Fruit fly (Drosophila melanogaster) whole organism, wandering third instar larva: ENCODE measurements around the gene CG32457.

Experiments
- Abd-B ChIP-seq: fragments of >200 bp; optimal IDR thresholded peaks from 2 replicates; lab custom pipeline; 2017; ENCODE audit warnings: missing biosample characterization, missing genetic modification characterization
- CG32264 ChIP-seq: fragments of 200-800 bp; sonication (Bioruptor generic); optimal IDR thresholded peaks from 2 replicates; lab custom pipeline; 2016; ENCODE audit warnings: missing biosample characterization, missing genetic modification characterization
- CG9705 ChIP-seq: fragments of 200-800 bp; sonication (Bioruptor generic); optimal IDR thresholded peaks from 2 replicates; lab custom pipeline; 2018; ENCODE audit warnings: missing biosample characterization, mild to moderate bottlenecking, missing genetic modification characterization
- Dfd ChIP-seq: fragments of >200 bp; optimal IDR thresholded peaks from 2 replicates; lab custom pipeline; 2017; ENCODE audit warnings: missing biosample characterization, missing genetic modification characterization
- Dif ChIP-seq: fragments of 200-275, 200-300 bp; sonication (Bioruptor generic); optimal IDR thresholded peaks from 2 replicates; lab custom pipeline; 2018; ENCODE audit warnings: missing biosample characterization, missing genetic modification characterization; ENCODE audit not compliant: partially characterized antibody
- GATAd ChIP-seq: sonication (Bioruptor generic); optimal IDR thresholded peaks from 2 replicates; lab custom pipeline; 2016; ENCODE audit warnings: missing biosample characterization, missing genetic modification characterization
- HLH106 ChIP-seq: fragments of 200-800 bp; optimal IDR thresholded peaks from 3 replicates; lab custom pipeline; 2019; ENCODE audit warnings: missing biosample characterization, mild to moderate bottlenecking, missing genetic modification characterization, moderate library complexity
- Hnf4 ChIP-seq: fragments of 200-800 bp; sonication (Bioruptor generic); optimal IDR thresholded peaks from 2 replicates; lab custom pipeline; 2016; ENCODE audit warnings: missing biosample characterization, mild to moderate bottlenecking, missing genetic modification characterization
- Hr78 ChIP-seq: fragments of >200 bp; optimal IDR thresholded peaks from 2 replicates; lab custom pipeline; 2017; ENCODE audit warnings: missing biosample characterization, missing genetic modification characterization
- Jra ChIP-seq: sonication (Bioruptor generic); optimal IDR thresholded peaks from 2 replicates; lab custom pipeline; 2016; ENCODE audit warnings: missing biosample characterization, missing genetic modification characterization
- Mio ChIP-seq: sonication (Bioruptor generic); optimal IDR thresholded peaks from 2 replicates; lab custom pipeline; 2016; ENCODE audit warnings: missing biosample characterization, missing genetic modification characterization
- OdsH ChIP-seq: fragments of 200-800 bp; sonication (Bioruptor generic); optimal IDR thresholded peaks from 2 replicates; lab custom pipeline; 2016; ENCODE audit warnings: missing biosample characterization, mild to moderate bottlenecking, missing genetic modification characterization
- Rel ChIP-seq, 2 experiments: fragments of 200-800 bp; sonication (Bioruptor generic) in 1 of 2; optimal IDR thresholded peaks; 2 replicates in 1 of 2; 3 replicates in 1 of 2; lab custom pipeline; 2016 to 2019; ENCODE audit warnings: mild to moderate bottlenecking in 2 of 2, missing biosample characterization in 2 of 2, missing genetic modification characterization in 2 of 2, moderate library complexity in 1 of 2
- Sp1 ChIP-seq: fragments of 200-800 bp; sonication (Bioruptor generic); optimal IDR thresholded peaks from 3 replicates; lab custom pipeline; 2019; ENCODE audit warnings: missing biosample characterization, mild to moderate bottlenecking, missing genetic modification characterization, moderate library complexity
- Vsx2 ChIP-seq: fragments of 200-300, 225-300 bp; sonication (Bioruptor generic); optimal IDR thresholded peaks from 2 replicates; lab custom pipeline; 2018; ENCODE audit warnings: missing biosample characterization, missing genetic modification characterization; ENCODE audit not compliant: partially characterized antibody
- br ChIP-seq: fragments of 200-800 bp; sonication (Bioruptor generic); optimal IDR thresholded peaks from 2 replicates; lab custom pipeline; 2016; ENCODE audit warnings: missing biosample characterization, missing genetic modification characterization
- brk ChIP-seq: fragments of 200-800 bp; sonication (Bioruptor generic); optimal IDR thresholded peaks from 2 replicates; lab custom pipeline; 2016; ENCODE audit warnings: missing biosample characterization, mild to moderate bottlenecking, missing genetic modification characterization
- dl ChIP-seq, 2 experiments: fragments of 175-275, 200-275 bp in 1 of 2; fragments of 200-275 bp in 1 of 2; sonication (Bioruptor generic); optimal IDR thresholded peaks; lab custom pipeline; 2018; ENCODE audit warnings: mild to moderate bottlenecking in 2 of 2, missing biosample characterization in 2 of 2, missing genetic modification characterization in 2 of 2, moderate library complexity in 2 of 2; ENCODE audit not compliant: partially characterized antibody in 2 of 2, insufficient read depth in 1 of 2
- dsf ChIP-seq: sonication (Bioruptor generic); optimal IDR thresholded peaks from 2 replicates; lab custom pipeline; 2016; ENCODE audit warnings: missing biosample characterization, missing genetic modification characterization, borderline replicate concordance
- foxo ChIP-seq, 2 experiments: fragments of 200-800 bp; sonication (Bioruptor generic); optimal IDR thresholded peaks; 2 replicates in 1 of 2; 3 replicates in 1 of 2; lab custom pipeline; 2016 to 2017; ENCODE audit warnings: missing biosample characterization in 2 of 2, missing genetic modification characterization in 2 of 2
- fru ChIP-seq: fragments of 200-800 bp; sonication (Bioruptor generic); optimal IDR thresholded peaks from 3 replicates; lab custom pipeline; 2016; ENCODE audit warnings: missing biosample characterization, mild to moderate bottlenecking, missing genetic modification characterization
- h ChIP-seq: fragments of 200-800 bp; sonication (Bioruptor generic); optimal IDR thresholded peaks from 3 replicates; lab custom pipeline; 2016; ENCODE audit warnings: missing biosample characterization, mild to moderate bottlenecking, missing genetic modification characterization
- jim ChIP-seq: fragments of 175-275, 200-325 bp; sonication (Bioruptor generic); optimal IDR thresholded peaks from 2 replicates; lab custom pipeline; 2016; ENCODE audit warnings: missing biosample characterization, mild to moderate bottlenecking, missing genetic modification characterization
- lola ChIP-seq: fragments of >200 bp; optimal IDR thresholded peaks from 2 replicates; lab custom pipeline; 2017; ENCODE audit warnings: missing biosample characterization, missing genetic modification characterization
- pan ChIP-seq: fragments of >200 bp; optimal IDR thresholded peaks from 2 replicates; lab custom pipeline; 2017
- psq ChIP-seq: fragments of 200-800 bp; sonication (Bioruptor generic); optimal IDR thresholded peaks from 3 replicates; lab custom pipeline; 2017; ENCODE audit warnings: missing biosample characterization, mild to moderate bottlenecking, missing genetic modification characterization, moderate library complexity
- rgr ChIP-seq: fragments of 200-800 bp; sonication (Bioruptor generic); optimal IDR thresholded peaks from 3 replicates; lab custom pipeline; 2016; ENCODE audit warnings: missing biosample characterization, mild to moderate bottlenecking, missing genetic modification characterization
- tai ChIP-seq: sonication (Bioruptor generic); optimal IDR thresholded peaks from 2 replicates; lab custom pipeline; 2016; ENCODE audit warnings: missing biosample characterization, missing genetic modification characterization
- woc ChIP-seq: sonication (Bioruptor generic); optimal IDR thresholded peaks from 2 replicates; lab custom pipeline; 2016; ENCODE audit warnings: missing biosample characterization, mild to moderate bottlenecking, missing genetic modification characterization

Gene CG32457

DNA sequence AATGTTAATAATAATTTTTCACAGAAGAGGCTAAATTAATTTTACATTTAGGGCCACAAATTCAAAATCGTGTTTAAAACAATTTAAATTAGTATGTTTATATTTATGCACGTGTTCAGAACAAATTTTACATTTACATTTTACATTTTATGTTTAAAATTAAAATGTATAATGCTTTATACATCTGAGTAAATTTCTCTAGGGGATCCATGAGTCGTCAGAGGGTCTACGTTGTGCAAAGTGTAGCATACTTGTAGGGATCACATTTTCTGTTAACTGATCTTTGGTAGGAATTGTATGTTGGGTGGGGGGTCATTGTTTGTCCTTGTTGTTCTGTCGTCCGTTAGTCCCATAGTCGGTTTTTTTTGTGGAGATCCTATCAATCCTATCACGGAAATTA is 5.4 kb upstream of the CG32457 start:
- TF ChIP-seq pan (lab: Kevin White, UChicago) = no peak
- TF ChIP-seq GATAd (GFP tag; lab: Kevin White, UChicago) = no peak
- TF ChIP-seq dl (GFP tag; optimal IDR thresholded peaks at IDR 0.05; lab: Kevin White, UChicago; ENCODE audit: insufficient read depth in 1 of 2, partially characterized antibody in 2 of 2) = no peak
- no peak for TF ChIP-seq CG9705
- TF ChIP-seq CG32264 (GFP tag; lab: Kevin White, UChicago) = no peak
- no peak for TF ChIP-seq tai (GFP tag; lab: Kevin White, UChicago)
- no peak for TF ChIP-seq HLH106 (tag; lab: Kevin White, UChicago)
- TF ChIP-seq Vsx2 (GFP tag; lab: Kevin White, UChicago) = no peak
- TF ChIP-seq woc = no peak

DNA sequence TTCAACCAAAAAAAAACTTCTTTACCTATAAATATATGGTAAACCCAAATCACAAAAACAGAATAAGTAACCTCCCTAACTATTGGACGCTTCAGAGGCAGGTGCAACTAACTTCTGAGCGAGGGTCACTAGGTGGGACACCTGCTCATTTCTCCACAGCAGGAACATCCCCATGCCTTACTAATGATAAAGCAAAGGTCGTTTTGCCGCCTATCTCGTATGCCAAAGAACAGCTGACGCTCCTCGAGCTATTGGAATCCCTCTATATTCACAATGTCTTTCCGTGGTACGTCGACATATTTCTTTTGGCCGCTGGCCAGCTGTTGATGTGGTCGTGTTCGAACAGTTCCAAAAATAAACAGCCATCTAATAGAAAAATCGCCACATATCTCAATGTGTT is 2.1 kb downstream of the CG32457 start:
- TF ChIP-seq HLH106 (tag; lab: Kevin White, UChicago) = no peak
- no peak for TF ChIP-seq Jra (GFP tag; lab: Kevin White, UChicago)
- no peak for TF ChIP-seq Hr78
- TF ChIP-seq GATAd (GFP tag; lab: Kevin White, UChicago) = no peak
- no peak for TF ChIP-seq psq (GFP tag; lab: Kevin White, UChicago)
- no peak for TF ChIP-seq fru (GFP tag; lab: Kevin White, UChicago)
- TF ChIP-seq dl (GFP tag; optimal IDR thresholded peaks at IDR 0.05; lab: Kevin White, UChicago; ENCODE audit: insufficient read depth in 1 of 2, partially characterized antibody in 2 of 2) = no peak
- no peak for TF ChIP-seq Rel (GFP tag; optimal IDR thresholded peaks at IDR 0.05; lab: Kevin White, UChicago)
- TF ChIP-seq Rel (tag; optimal IDR thresholded peaks at IDR 0.05; lab: Kevin White, UChicago) = no peak
- TF ChIP-seq brk (GFP tag; lab: Kevin White, UChicago) = no peak
- TF ChIP-seq OdsH = no peak
- TF ChIP-seq CG9705 = no peak
- no peak for TF ChIP-seq rgr (GFP tag; lab: Kevin White, UChicago)
- TF ChIP-seq Abd-B = no peak
- TF ChIP-seq CG32264 (GFP tag; lab: Kevin White, UChicago) = no peak
- TF ChIP-seq pan (lab: Kevin White, UChicago) = no peak
- no peak for TF ChIP-seq dsf (GFP tag; lab: Kevin White, UChicago)
- no peak for TF ChIP-seq Sp1 (GFP tag; lab: Kevin White, UChicago)

DNA sequence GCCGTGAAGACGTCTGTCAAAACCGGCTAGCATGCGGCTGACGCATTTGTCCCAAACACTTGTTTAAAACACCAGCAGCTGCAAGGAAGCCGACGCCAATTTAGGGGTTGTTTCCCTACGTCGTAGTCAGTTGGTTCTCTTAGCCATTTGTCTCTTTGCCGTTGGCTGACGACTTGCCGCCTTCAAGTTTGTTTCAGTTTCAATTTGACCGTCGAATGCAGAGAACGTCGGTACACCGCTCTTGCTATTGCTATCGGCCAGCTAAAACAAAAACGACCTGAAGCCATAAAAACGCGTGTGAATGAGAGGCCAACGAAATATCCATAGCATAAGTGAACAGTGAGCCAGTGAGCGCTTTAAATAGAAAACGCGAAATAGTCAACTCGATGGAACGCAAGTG is 10.7 kb downstream of the CG32457 start, which contains the start of gene nrm:
Gene nrm, plus strand, starts transcription at position 197 of the 400 bp plus-strand sequence.
- TF ChIP-seq pan (lab: Kevin White, UChicago) (no peak), jim (no peak), br (GFP tag; lab: Kevin White, UChicago) (no peak), foxo (GFP tag; optimal IDR thresholded peaks at IDR 0.05; lab: Kevin White, UChicago) (no peak), brk (GFP tag; lab: Kevin White, UChicago) (no peak)

DNA sequence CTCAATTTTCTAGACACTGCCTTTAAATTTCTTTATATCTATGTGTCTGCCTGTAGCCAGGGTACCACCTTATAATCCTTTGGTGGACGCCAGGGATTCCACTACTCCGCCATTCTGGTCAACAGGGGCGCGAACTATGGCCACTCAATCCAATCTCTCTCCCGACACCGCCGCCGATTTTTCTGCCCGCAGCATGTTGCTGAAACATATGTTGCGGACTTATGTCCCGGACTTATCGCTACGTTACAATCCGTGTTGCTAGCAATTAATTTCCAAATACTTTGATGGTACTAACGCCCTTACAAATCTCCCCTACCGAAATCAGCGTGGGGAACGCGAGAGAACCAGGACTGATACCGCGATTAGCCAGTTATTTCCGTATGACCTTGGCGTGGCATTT is 17.8 kb downstream of the CG32457 start:
- TF ChIP-seq OdsH = no peak

DNA sequence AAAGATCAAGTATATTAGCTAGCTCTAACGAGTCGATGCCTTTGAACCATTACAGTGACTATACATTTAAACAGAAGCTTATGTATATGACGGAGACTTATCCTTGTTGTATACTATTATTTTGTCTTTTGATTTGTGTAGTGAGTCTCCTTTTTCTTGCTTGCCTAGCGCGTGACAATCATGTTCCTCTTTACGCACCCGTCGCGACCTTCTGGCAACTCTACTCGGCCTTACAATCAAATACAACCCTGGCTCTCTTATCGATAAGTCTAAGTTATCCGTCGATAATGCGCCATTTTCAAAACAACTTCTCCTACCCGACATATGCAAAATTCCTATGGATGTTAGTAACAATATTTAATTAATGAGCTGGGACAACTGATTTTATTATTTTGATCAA is 28.2 kb downstream of the CG32457 start:
- no peak for TF ChIP-seq Vsx2 (GFP tag; lab: Kevin White, UChicago)
- TF ChIP-seq GATAd (GFP tag; lab: Kevin White, UChicago) = no peak
- no peak for TF ChIP-seq Hnf4
- TF ChIP-seq rgr (GFP tag; lab: Kevin White, UChicago) = no peak
- TF ChIP-seq jim = no peak
- TF ChIP-seq lola = no peak
- no peak for TF ChIP-seq brk (GFP tag; lab: Kevin White, UChicago)
- TF ChIP-seq pan (lab: Kevin White, UChicago) = no peak
- TF ChIP-seq Dif (GFP tag; lab: Kevin White, UChicago) = no peak
- TF ChIP-seq dsf (GFP tag; lab: Kevin White, UChicago) = no peak
- no peak for TF ChIP-seq CG9705
- no peak for TF ChIP-seq psq (GFP tag; lab: Kevin White, UChicago)
- TF ChIP-seq Dfd (GFP tag; lab: Kevin White, UChicago) = no peak
- TF ChIP-seq dl (GFP tag; optimal IDR thresholded peaks at IDR 0.05; lab: Kevin White, UChicago; ENCODE audit: insufficient read depth in 1 of 2, partially characterized antibody in 2 of 2) = no peak
- no peak for TF ChIP-seq foxo (GFP tag; optimal IDR thresholded peaks at IDR 0.05; lab: Kevin White, UChicago)
- no peak for TF ChIP-seq Mio (GFP tag; lab: Kevin White, UChicago)
- no peak for TF ChIP-seq Sp1 (GFP tag; lab: Kevin White, UChicago)
- TF ChIP-seq OdsH = no peak
- no peak for TF ChIP-seq Rel (GFP tag; optimal IDR thresholded peaks at IDR 0.05; lab: Kevin White, UChicago)
- TF ChIP-seq Rel (tag; optimal IDR thresholded peaks at IDR 0.05; lab: Kevin White, UChicago) = no peak
- no peak for TF ChIP-seq h (GFP tag; lab: Kevin White, UChicago)
